Fruit fly (Drosophila melanogaster) whole organism, pupa: ENCODE results near the gene msl-3.

Source experiments
- CG10348 ChIP-seq: fragments of 200-800 bp; sonication (Bioruptor generic); IDR thresholded peaks from 2 replicates; pipeline ENCODE4 v1.3.6; 2022; ENCODE audit warnings: missing biosample characterization, missing genetic modification characterization
- CG12605 ChIP-seq: fragments of 200-800 bp; sonication (Bioruptor generic); IDR thresholded peaks from 2 replicates; pipeline ENCODE4 v1.3.6; 2022; ENCODE audit warnings: missing biosample characterization, missing genetic modification characterization
- CG13204 ChIP-seq: fragments of 200-800 bp; sonication (Bioruptor generic); optimal IDR thresholded peaks from 2 replicates; lab custom pipeline; 2018; ENCODE audit warnings: missing biosample characterization, mild to moderate bottlenecking, missing genetic modification characterization, moderate library complexity
- CG14655 ChIP-seq: fragments of 200-800 bp; sonication (Bioruptor generic); optimal IDR thresholded peaks from 3 replicates; lab custom pipeline; 2017; ENCODE audit warnings: mild to moderate bottlenecking, missing biosample characterization, missing genetic modification reagents, missing genetic modification characterization
- CG15710 ChIP-seq: fragments of 200-800 bp; sonication (Bioruptor generic); optimal IDR thresholded peaks from 2 replicates; lab custom pipeline; 2018; ENCODE audit warnings: missing biosample characterization, mild to moderate bottlenecking, missing genetic modification characterization, moderate library complexity
- CG17806 ChIP-seq: fragments of 200-800 bp; sonication (Bioruptor generic); optimal IDR thresholded peaks from 2 replicates; lab custom pipeline; 2018; ENCODE audit warnings: missing biosample characterization, mild to moderate bottlenecking, missing genetic modification characterization, moderate library complexity
- CG32121 ChIP-seq: fragments of 200-800 bp; sonication (Bioruptor generic); IDR thresholded peaks from 2 replicates; pipeline ENCODE4 v1.3.6; 2022; ENCODE audit warnings: missing biosample characterization, missing genetic modification characterization
- CG34367 ChIP-seq: fragments of 200-800 bp; sonication (Bioruptor generic); optimal IDR thresholded peaks from 2 replicates; lab custom pipeline; 2018; ENCODE audit warnings: missing biosample characterization, mild to moderate bottlenecking, missing genetic modification characterization
- CG4496 ChIP-seq: fragments of 200-800 bp; sonication (Bioruptor generic); IDR thresholded peaks from 3 replicates; pipeline ENCODE4 v1.3.6; 2022; ENCODE audit warnings: missing biosample characterization, missing genetic modification characterization
- CG8159 ChIP-seq: fragments of 200-800 bp; sonication (Bioruptor generic); optimal IDR thresholded peaks from 3 replicates; lab custom pipeline; 2018; ENCODE audit warnings: missing biosample characterization, mild to moderate bottlenecking, missing genetic modification characterization, moderate library complexity
- CG8301 ChIP-seq: fragments of 200-800 bp; sonication (Bioruptor generic); optimal IDR thresholded peaks from 2 replicates; lab custom pipeline; 2018; ENCODE audit warnings: missing biosample characterization, mild to moderate bottlenecking, missing genetic modification characterization
- CG9948 ChIP-seq: fragments of 200-800 bp; sonication (Bioruptor generic); optimal IDR thresholded peaks from 2 replicates; lab custom pipeline; 2018; ENCODE audit warnings: missing biosample characterization, mild to moderate bottlenecking, missing genetic modification characterization, moderate library complexity
- D1 ChIP-seq: fragments of 200-800 bp; sonication (Bioruptor generic); optimal IDR thresholded peaks from 2 replicates; lab custom pipeline; 2018; ENCODE audit warnings: missing biosample characterization, mild to moderate bottlenecking, missing genetic modification characterization, moderate library complexity
- EcR ChIP-seq: fragments of 200-800 bp; sonication (Bioruptor generic); optimal IDR thresholded peaks from 3 replicates; lab custom pipeline; 2019; ENCODE audit warnings: missing biosample characterization, missing genetic modification characterization, mild to moderate bottlenecking, moderate library complexity, missing genetic modification reagents
- Ets98B ChIP-seq: fragments of 200-800 bp; sonication (Bioruptor generic); IDR thresholded peaks from 2 replicates; pipeline ENCODE4 v1.3.6; 2022; ENCODE audit warnings: missing biosample characterization, missing genetic modification characterization
- Pif1A ChIP-seq: fragments of 200-800 bp; sonication (Bioruptor generic); optimal IDR thresholded peaks from 3 replicates; lab custom pipeline; 2016; ENCODE audit warnings: missing biosample characterization, missing genetic modification characterization
- Pif1B ChIP-seq: fragments of 200-800 bp; sonication (Bioruptor generic); optimal IDR thresholded peaks from 3 replicates; lab custom pipeline; 2016; ENCODE audit warnings: missing biosample characterization, missing genetic modification characterization
- Snoo ChIP-seq: fragments of 200-800 bp; sonication (Bioruptor generic); optimal IDR thresholded peaks from 3 replicates; lab custom pipeline; 2017; ENCODE audit warnings: missing biosample characterization, mild to moderate bottlenecking, missing genetic modification characterization, inconsistent platforms
- fd96Ca ChIP-seq: fragments of 200-800 bp; sonication (Bioruptor generic); IDR thresholded peaks from 3 replicates; pipeline ENCODE4 v1.3.6; 2022; ENCODE audit warnings: missing biosample characterization, missing genetic modification characterization
- gl ChIP-seq: fragments of 200-800 bp; sonication (Bioruptor generic); optimal IDR thresholded peaks from 2 replicates; lab custom pipeline; 2018; ENCODE audit warnings: missing biosample characterization, mild to moderate bottlenecking, missing genetic modification characterization
- rn ChIP-seq: fragments of 200-800 bp; sonication (Bioruptor generic); IDR thresholded peaks from 2 replicates; pipeline ENCODE4 v1.3.6; 2022; ENCODE audit warnings: missing biosample characterization, missing genetic modification characterization

msl-3 gene

DNA sequence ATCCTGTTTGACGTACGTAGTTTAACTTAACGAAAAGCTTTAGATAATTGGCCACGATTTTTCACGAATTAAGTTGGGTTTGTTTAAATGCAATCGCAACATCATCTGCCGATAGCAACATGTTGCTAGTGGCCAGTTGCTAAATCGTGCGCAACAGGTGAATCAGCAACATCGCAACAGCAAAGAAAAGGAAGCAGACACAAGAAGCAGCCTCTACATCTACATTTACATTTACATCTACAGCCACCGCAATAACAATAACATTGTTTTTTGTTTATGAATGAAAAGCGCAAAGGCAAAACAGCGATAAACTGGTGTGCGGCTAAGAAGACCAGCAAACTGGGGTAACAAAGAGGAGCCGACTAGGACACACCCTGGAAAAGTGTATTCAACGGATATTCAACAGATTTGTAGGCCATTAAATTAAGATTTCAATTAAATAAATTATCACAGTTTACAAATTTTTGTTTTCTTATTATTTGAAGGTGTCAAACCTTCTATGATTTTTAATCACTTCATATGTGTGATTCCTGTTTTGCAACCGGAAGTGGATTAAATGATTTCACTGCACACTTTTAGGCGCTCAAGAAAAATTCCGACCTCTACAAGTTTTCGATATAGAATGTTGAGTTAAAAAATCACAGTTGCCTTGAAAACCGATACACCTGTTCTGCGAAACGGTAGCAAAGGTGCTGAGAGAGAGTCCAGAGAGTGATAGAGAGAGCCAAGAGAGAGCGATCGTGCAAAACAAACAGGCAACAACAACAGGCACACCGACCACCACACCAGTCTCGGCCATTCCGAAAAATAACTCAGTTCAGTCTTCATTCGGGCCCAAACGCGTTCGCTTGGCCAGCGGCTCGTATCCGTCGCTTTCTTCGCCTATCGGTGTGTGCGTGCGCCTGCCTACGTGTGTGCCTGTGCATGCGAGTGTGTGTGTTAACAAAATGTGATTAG, 8.6 kb upstream of the msl-3 start, which contains the start of gene melt:
TSS of gene melt (plus strand) at position 818 of the 957 bp plus-strand sequence.
- no peak; the same call in 1 of the 2 replicates for TF ChIP-seq CG12605 (GFP tag; lab: Robert Waterston, UW)
- TF ChIP-seq CG8159, result peak; percentile 87
- TF ChIP-seq CG14655 (GFP tag; lab: Kevin White, UChicago), result peak; percentile 93
- no peak for TF ChIP-seq EcR (GFP tag; lab: Kevin White, UChicago)
- peak; percentile 73 for TF ChIP-seq CG34367 (tag; lab: Kevin White, UChicago)
- TF ChIP-seq CG13204 (GFP tag; lab: Kevin White, UChicago), result peak; percentile 38
- TF ChIP-seq CG9948, result peak; percentile 81
- TF ChIP-seq CG8301 (tag; lab: Kevin White, UChicago), result peak; percentile 90
- TF ChIP-seq Snoo (tag; lab: Kevin White, UChicago), result peak; percentile 87
- TF ChIP-seq CG32121 (GFP tag; lab: Robert Waterston, UW), result peak; percentile 69
- TF ChIP-seq CG17806, result peak; percentile 72
- TF ChIP-seq Pif1A, result peak; percentile 91
- TF ChIP-seq Pif1B (GFP tag; lab: Kevin White, UChicago), result peak; percentile 89
- TF ChIP-seq fd96Ca (GFP tag; lab: Robert Waterston, UW), result peak; percentile 75
- peak; percentile 81 for TF ChIP-seq CG15710 (tag; lab: Kevin White, UChicago)
- TF ChIP-seq CG10348 (GFP tag; lab: Robert Waterston, UW), result peak; percentile 12; the same call in 1 of the 2 replicates
- no peak for TF ChIP-seq rn (GFP tag; lab: Robert Waterston, UW)
- no peak for TF ChIP-seq gl (tag; lab: Kevin White, UChicago)
- TF ChIP-seq D1, result peak; percentile 73
- peak; percentile 75 for TF ChIP-seq CG4496
- TF ChIP-seq Ets98B (GFP tag; lab: Robert Waterston, UW), result peak; percentile 54
- TF ChIP-seq, all 21 proteins: peak for 17

- TF ChIP-seq CG32121 (GFP tag; lab: Robert Waterston, UW) (no peak), Pif1A (no peak), gl (tag; lab: Kevin White, UChicago) (no peak), CG10348 (GFP tag; lab: Robert Waterston, UW) (no peak), CG34367 (tag; lab: Kevin White, UChicago) (no peak)
Measured at dm6 chr3L:7132593-7132992, 7.3 kb upstream of the msl-3 start.

dm6 chr3L:7131447-7131983, 6.2 kb upstream of the msl-3 start, which contains the start of gene Acbp2:
TSS of gene Acbp2 (plus strand) at chr3L:7131863.
- TF ChIP-seq CG8159 (no peak), fd96Ca (GFP tag; lab: Robert Waterston, UW) (no peak), Pif1B (GFP tag; lab: Kevin White, UChicago) (no peak), D1 (no peak), CG10348 (GFP tag; lab: Robert Waterston, UW) (no peak), CG9948 (no peak), CG8301 (tag; lab: Kevin White, UChicago) (no peak), CG34367 (tag; lab: Kevin White, UChicago) (no peak), gl (tag; lab: Kevin White, UChicago) (no peak), CG15710 (tag; lab: Kevin White, UChicago) (no peak), rn (GFP tag; lab: Robert Waterston, UW) (no peak), CG32121 (GFP tag; lab: Robert Waterston, UW) (no peak), CG14655 (GFP tag; lab: Kevin White, UChicago) (no peak)
- TF ChIP-seq, all 21 proteins: peak for 0

dm6 chr3L:7130574-7130973, 5.2 kb upstream of the msl-3 start, which contains the start of gene Acbp3:
TSS of gene Acbp3 (plus strand) at chr3L:7130874.
- no peak for TF ChIP-seq CG4496
- TF ChIP-seq CG15710 (tag; lab: Kevin White, UChicago), result no peak
- TF ChIP-seq CG32121 (GFP tag; lab: Robert Waterston, UW), result no peak
- no peak for TF ChIP-seq Ets98B (GFP tag; lab: Robert Waterston, UW)
- TF ChIP-seq D1, result no peak
- no peak for TF ChIP-seq CG8159
- TF ChIP-seq gl (tag; lab: Kevin White, UChicago), result no peak
- TF ChIP-seq CG14655 (GFP tag; lab: Kevin White, UChicago), result no peak
- no peak for TF ChIP-seq EcR (GFP tag; lab: Kevin White, UChicago)
- no peak for TF ChIP-seq Pif1A
- TF ChIP-seq Snoo (tag; lab: Kevin White, UChicago), result no peak
- TF ChIP-seq CG9948, result no peak
- TF ChIP-seq CG13204 (GFP tag; lab: Kevin White, UChicago), result no peak

DNA sequence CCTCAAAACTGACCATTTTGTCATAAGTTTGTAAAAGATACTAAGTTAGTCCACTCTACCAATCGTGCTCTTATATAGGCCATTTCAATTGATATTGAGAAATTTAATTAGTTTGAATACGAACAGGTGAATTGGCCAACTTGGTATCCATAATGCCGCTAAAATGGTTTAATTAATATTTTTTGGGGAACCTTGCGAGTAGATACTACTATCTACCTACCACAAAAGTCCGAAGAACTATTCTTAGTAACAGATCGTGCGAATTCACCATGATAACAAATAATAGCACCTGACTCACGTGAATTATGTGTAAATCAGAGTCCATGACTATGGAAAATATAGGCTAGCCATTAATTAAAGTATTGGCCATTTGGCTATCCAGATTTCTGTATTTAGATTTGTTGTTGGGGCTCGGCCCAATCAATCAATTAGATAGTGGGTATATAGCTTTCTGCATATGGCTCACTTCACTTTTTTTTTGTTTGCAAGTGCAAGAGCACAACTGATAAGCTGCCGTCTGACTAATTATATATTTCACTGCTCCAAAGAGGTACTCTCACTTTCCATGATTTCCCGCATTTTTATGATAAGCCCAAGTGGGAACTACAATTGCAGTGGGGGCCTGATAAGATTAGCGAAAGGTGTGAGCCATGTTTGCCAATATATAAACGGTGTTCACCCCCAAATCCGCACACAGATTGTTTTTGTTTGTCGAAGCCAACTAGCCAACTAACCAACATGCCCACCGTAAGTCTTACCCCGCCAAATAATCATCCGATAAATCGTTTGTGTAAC, 3.1 kb upstream of the msl-3 start, which contains the start of the genes Acbp4 and Acbp6:
TSS of gene Acbp4 (minus strand) at position 51 of the 795 bp plus-strand sequence.
TSS of gene Acbp6 (plus strand) at position 690 of the 795 bp plus-strand sequence.
- TF ChIP-seq CG15710 (tag; lab: Kevin White, UChicago), result no peak
- no peak for TF ChIP-seq CG17806
- TF ChIP-seq CG9948, result no peak
- TF ChIP-seq D1, result no peak
- TF ChIP-seq CG10348 (GFP tag; lab: Robert Waterston, UW), result no peak
- TF ChIP-seq CG13204 (GFP tag; lab: Kevin White, UChicago), result no peak
- TF ChIP-seq CG34367 (tag; lab: Kevin White, UChicago), result no peak
- TF ChIP-seq Snoo (tag; lab: Kevin White, UChicago), result no peak
- TF ChIP-seq CG12605 (GFP tag; lab: Robert Waterston, UW), result no peak
- TF ChIP-seq CG8159, result no peak
- no peak for TF ChIP-seq CG8301 (tag; lab: Kevin White, UChicago)
- TF ChIP-seq Pif1A, result no peak
- TF ChIP-seq rn (GFP tag; lab: Robert Waterston, UW), result no peak
- no peak for TF ChIP-seq fd96Ca (GFP tag; lab: Robert Waterston, UW)
- TF ChIP-seq Pif1B (GFP tag; lab: Kevin White, UChicago), result no peak
- no peak for TF ChIP-seq Ets98B (GFP tag; lab: Robert Waterston, UW)
